Worm (Caenorhabditis elegans): ENCODE results near the gene H04M03.11.

DNA sequence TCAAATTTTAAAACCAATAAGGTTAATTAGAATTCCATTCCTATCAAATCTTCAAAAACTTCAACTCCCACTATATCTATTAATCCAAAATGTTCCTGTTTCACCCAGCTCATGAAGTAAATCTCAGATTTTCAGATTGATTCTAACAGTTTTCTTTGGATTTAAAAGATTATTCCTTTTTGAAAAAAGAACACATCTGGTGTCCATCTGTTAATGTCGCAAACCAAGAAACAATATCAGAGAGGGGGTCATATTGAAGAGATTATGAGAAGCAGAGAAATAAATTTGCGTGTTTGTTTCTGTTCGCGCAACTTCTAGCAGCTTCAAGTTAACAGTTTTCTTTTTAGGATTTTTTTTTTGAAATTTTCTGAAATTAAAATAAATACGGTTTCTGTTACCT, 44.6 kb upstream of the H04M03.11 start:
- TF ChIP-seq B0310.2 (tag; optimal IDR thresholded peaks at IDR 0.05), result no peak
- TF ChIP-seq sea-1 (GFP tag; conservative IDR thresholded peaks at IDR 0.05), result no peak
